Fruit fly (Drosophila melanogaster): ENCODE results near the gene Wnt10.
A peak's percentile ranks its signal among the peaks of the same experiment; 100 is the strongest.

The Wnt10 gene

DNA sequence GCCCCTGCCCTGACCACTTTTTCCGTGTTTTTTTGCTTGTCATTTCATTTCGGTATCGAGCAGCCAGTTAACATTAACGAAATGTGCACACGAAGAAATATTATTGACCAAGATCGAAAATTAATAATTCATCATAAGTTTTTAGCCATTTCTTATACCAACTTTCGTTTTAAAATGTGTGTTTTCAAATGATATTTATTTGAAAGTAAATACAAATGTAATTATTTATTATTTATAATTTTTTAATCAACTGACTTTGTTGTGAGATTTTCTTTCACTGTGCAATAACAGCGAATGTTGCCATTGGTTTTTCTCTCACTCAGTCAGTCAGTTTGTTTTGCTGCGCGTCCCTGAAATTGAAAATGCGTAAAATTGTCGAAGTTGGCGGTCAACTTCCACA lies 32.6 kb downstream of the Wnt10 start (continued):
- TF ChIP-seq CG16815 (GFP tag; optimal IDR thresholded peaks at IDR 0.05) (peak; percentile 0), ttk (GFP tag; IDR thresholded peaks at IDR 0.05) (peak; percentile 72), exex (tag; optimal IDR thresholded peaks at IDR 0.05) (no peak), Aef1 (GFP tag; IDR thresholded peaks at IDR 0.05) (peak; percentile 52; the same call in 2 of the 3 replicates), klu (GFP tag; IDR thresholded peaks at IDR 0.05) (peak; percentile 44; the same call in 1 of the 2 replicates), CG9437 (GFP tag; optimal IDR thresholded peaks at IDR 0.05) (peak; percentile 37), NfI (GFP tag; optimal IDR thresholded peaks at IDR 0.05) (peak; percentile 59), CG6689 (GFP tag; IDR thresholded peaks at IDR 0.05) (peak; percentile 56), CG13123 (GFP tag; optimal IDR thresholded peaks at IDR 0.05) (no peak), fd96Cb (tag; optimal IDR thresholded peaks at IDR 0.05) (peak; percentile 34), NK7.1 (GFP tag; optimal IDR thresholded peaks at IDR 0.05) (no peak), CG17359 (tag; optimal IDR thresholded peaks at IDR 0.05) (peak; percentile 68), pros (GFP tag; optimal IDR thresholded peaks at IDR 0.05) (no peak), CG32532 (GFP tag; IDR thresholded peaks at IDR 0.05) (peak; percentile 24; the same call in 1 of the 2 replicates), CG15269 (tag; optimal IDR thresholded peaks at IDR 0.05) (peak; percentile 78), row (GFP tag; IDR thresholded peaks at IDR 0.05) (peak; percentile 74), unpg (GFP tag; optimal IDR thresholded peaks at IDR 0.05) (peak; percentile 81), prd (optimal IDR thresholded peaks at IDR 0.05) (no peak), prd (GFP tag; IDR thresholded peaks at IDR 0.05) (peak; percentile 57; the same call in 1 of the 3 replicates), CoRest (tag; optimal IDR thresholded peaks at IDR 0.05) (peak; percentile 75), CG7745 (tag; optimal IDR thresholded peaks at IDR 0.05) (no peak), ab (GFP tag; optimal IDR thresholded peaks at IDR 0.05) (no peak), CG17328 (GFP tag; IDR thresholded peaks at IDR 0.05) (peak; percentile 31; the same call in 1 of the 2 replicates), CG6683 (GFP tag; optimal IDR thresholded peaks at IDR 0.05) (peak; percentile 11), CG17912 (GFP tag; optimal IDR thresholded peaks at IDR 0.05) (no peak), CG18262 (tag; optimal IDR thresholded peaks at IDR 0.05) (peak; percentile 62), sisA (GFP tag; IDR thresholded peaks at IDR 0.05) (peak; percentile 52; the same call in 1 of the 2 replicates), Sry-β (GFP tag; optimal IDR thresholded peaks at IDR 0.05) (no peak), CG12155 (GFP tag; optimal IDR thresholded peaks at IDR 0.05) (peak; percentile 19), gem (tag; optimal IDR thresholded peaks at IDR 0.05) (peak; percentile 84), CG4282 (GFP tag; optimal IDR thresholded peaks at IDR 0.05) (no peak), CG4820 (GFP tag; optimal IDR thresholded peaks at IDR 0.05) (peak; percentile 20), sug (tag; optimal IDR thresholded peaks at IDR 0.05) (peak; percentile 23), CG3847 (GFP tag; IDR thresholded peaks at IDR 0.05) (peak; percentile 33; the same call in 1 of the 2 replicates), CG13424 (tag; optimal IDR thresholded peaks at IDR 0.05) (peak; percentile 76), Dip3 (GFP tag; optimal IDR thresholded peaks at IDR 0.05) (no peak), tgo (GFP tag; IDR thresholded peaks at IDR 0.05) (peak; percentile 73; the same call in 2 of the 3 replicates), Mrtf (GFP tag; IDR thresholded peaks at IDR 0.05) (peak; percentile 40; the same call in 1 of the 3 replicates), CG3281 (GFP tag; optimal IDR thresholded peaks at IDR 0.05) (peak; percentile 54), CG7839 (tag; optimal IDR thresholded peaks at IDR 0.05) (peak; percentile 75), CG31224 (GFP tag; IDR thresholded peaks at IDR 0.05) (0 out of 2 replicates have a peak, but pooled peaks have one; percentile 36), CG15696 (tag; optimal IDR thresholded peaks at IDR 0.05) (no peak), br (optimal IDR thresholded peaks at IDR 0.05) (no peak), oc (tag; optimal IDR thresholded peaks at IDR 0.05) (peak; percentile 52), Xrp1 (GFP tag; IDR thresholded peaks at IDR 0.05) (peak; percentile 58), CG17385 (GFP tag; optimal IDR thresholded peaks at IDR 0.05) (peak; percentile 50), Fer3 (tag; optimal IDR thresholded peaks at IDR 0.05) (peak; percentile 71), zen (tag; optimal IDR thresholded peaks at IDR 0.05) (no peak), CG3407 (GFP tag; optimal IDR thresholded peaks at IDR 0.05) (peak; percentile 4), caup (GFP tag; optimal IDR thresholded peaks at IDR 0.05; ENCODE audit: severe bottlenecking) (peak; percentile 51), ftz-f1 (GFP tag; optimal IDR thresholded peaks at IDR 0.05) (no peak)
